Fruit fly (Drosophila melanogaster): Measurements from ENCODE around the gene Ssk.

Gene Ssk

dm6 chr3L:20187885-20188570 is at the start of gene Ssk:
Gene Ssk (plus strand): TSS chr3L:20188522.
- peak; percentile 22 for TF ChIP-seq CG17801 (GFP tag; optimal IDR thresholded peaks at IDR 0.05; ENCODE audit: partially characterized antibody)

- TF ChIP-seq CG17801 (GFP tag; optimal IDR thresholded peaks at IDR 0.05; ENCODE audit: partially characterized antibody): peak; percentile 92
Measured at dm6 chr3L:20140589-20141207, 47.6 kb upstream of the Ssk start, which contains the start of gene CG7328. Gene CG7328 (minus strand): TSS chr3L:20140607.

DNA sequence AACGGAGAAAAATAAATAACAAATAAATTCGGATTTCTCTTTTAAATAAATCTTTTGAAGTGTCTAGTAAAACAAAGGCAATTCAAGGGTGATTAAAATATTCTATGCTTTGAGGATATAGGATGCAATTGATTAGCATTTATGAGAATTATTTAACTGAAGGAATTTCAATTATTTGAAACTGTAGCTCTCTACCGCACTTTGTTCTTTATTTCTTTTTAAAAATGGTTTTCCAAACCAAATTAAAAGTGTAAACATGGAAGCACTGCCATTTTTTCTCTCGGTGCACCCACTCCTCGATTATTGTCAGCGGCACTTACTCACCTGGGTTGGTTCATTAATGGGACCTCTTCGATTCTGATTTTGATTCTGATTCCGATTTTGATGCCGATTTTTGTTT is 20.2 kb upstream of the Ssk start:
- TF ChIP-seq CG17801 (GFP tag; optimal IDR thresholded peaks at IDR 0.05; ENCODE audit: partially characterized antibody): no peak

DNA sequence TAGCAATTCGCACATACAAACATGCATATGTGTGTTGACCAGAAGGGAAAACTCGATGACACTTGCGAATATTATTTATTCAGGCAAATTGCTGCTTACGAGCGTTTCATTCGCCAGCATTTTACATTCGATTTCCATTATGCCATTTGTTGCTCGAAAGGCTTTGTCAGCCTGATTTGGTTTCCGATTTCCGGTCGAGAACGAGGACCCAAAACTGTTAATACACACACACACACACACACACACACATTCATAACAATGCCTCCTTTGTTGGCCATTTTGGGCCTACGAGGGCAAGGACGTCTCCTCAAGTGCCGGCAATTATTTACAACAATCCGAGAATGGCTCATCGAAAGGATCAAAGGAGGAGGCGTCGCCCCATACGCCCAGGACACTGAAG is 10.6 kb upstream of the Ssk start:
- TF ChIP-seq CG17801 (GFP tag; optimal IDR thresholded peaks at IDR 0.05; ENCODE audit: partially characterized antibody): no peak

dm6 chr3L:20178101-20178500 is 10.2 kb upstream of the Ssk start:
- TF ChIP-seq CG17801 (GFP tag; optimal IDR thresholded peaks at IDR 0.05; ENCODE audit: partially characterized antibody): no peak

DNA sequence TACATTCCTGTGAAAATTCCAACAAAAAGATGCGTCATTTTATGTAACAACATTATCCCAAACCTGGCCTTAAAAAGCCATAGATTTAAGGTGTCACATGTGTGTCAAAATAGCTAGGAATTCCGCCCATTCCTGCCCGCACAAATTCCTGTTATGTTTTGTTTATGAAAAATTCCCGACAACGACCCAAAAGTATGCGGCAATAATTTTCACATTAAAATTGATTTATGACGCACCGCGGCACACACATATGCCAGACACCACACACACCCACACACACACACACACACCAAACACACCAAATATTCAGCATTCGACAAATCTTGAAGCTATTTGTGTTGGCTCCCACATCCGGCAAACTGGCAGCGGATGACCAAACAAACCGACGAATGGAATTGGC is 5.5 kb upstream of the Ssk start:
- TF ChIP-seq CG17801 (GFP tag; optimal IDR thresholded peaks at IDR 0.05; ENCODE audit: partially characterized antibody): no peak

DNA sequence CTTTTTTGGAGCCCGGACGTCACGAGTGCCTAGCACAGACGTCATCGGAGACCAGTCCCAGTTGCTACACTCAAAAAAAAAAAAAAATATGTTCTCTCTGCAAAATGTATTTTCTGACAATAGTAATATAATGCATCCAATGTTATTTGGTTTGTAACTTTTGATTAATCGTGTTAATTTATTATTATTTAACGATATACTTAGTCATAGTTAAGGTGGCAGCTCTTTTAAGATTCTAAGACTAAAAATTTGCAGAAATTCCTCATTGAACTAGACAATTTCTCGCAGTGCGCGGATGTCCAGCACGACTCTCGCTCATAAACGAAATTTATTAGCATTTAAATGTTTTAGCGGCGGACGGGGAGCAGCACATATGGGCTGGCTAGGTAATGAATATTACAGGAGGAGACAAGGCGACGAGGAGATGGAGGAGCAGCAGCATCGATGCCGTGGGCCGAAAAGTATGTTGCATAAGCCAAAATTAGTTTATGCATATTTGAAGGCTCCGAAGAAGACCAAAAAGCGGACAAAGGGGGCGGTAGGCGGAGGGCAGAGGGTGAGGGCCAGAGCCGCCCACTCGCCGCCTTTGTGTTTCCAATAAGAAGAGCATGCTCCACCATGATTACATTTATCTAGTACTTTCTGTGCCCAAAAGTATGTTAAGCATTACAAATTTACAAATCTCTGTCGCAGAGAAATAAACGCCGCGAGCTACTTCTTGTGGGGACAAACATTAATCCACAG is 4.8 kb upstream of the Ssk start:
- TF ChIP-seq CG17801 (GFP tag; optimal IDR thresholded peaks at IDR 0.05; ENCODE audit: partially characterized antibody): no peak

dm6 chr3L:20185206-20185868 is 3.0 kb upstream of the Ssk start:
- no peak for TF ChIP-seq CG17801 (GFP tag; optimal IDR thresholded peaks at IDR 0.05; ENCODE audit: partially characterized antibody)

dm6 chr3L:20185886-20186285 is 2.4 kb upstream of the Ssk start:
- no peak for TF ChIP-seq CG17801 (GFP tag; optimal IDR thresholded peaks at IDR 0.05; ENCODE audit: partially characterized antibody)

DNA sequence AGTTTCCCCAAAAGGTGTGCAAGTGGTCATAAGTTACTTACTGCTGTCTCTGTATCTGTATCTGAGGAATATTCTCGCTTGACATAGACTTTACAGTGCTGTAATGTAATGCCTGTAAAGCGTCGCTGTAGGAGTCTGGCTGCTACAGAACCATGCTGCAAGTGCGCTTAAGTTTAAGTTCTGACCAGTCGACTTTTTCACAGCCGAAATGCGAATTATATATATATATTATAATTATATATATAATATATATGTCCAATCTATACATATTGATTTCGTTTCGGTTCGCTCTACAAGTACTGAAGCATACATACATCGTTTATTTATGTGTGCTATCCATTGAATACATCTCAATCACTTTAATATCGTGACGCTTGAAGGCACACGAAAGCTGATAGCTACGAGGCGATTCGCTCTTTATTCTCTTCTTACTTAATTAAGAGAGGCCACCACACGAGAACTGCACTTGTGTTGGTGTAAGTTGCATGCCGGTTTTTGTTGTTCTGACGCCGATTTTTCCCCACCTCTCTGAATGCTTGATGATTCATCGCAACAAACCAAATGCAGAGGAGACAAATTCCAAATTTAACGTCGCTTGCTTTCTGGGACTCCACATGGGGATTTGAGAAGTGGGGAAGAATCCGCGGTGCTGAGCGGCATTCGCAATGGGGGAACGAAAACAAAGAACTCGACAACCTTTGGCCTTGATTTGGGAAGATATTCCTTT is 1.9 kb upstream of the Ssk start:
- TF ChIP-seq CG17801 (GFP tag; optimal IDR thresholded peaks at IDR 0.05; ENCODE audit: partially characterized antibody): no peak

- TF ChIP-seq CG17801 (GFP tag; optimal IDR thresholded peaks at IDR 0.05; ENCODE audit: partially characterized antibody): no peak
Measured at dm6 chr3L:20191848-20192247, 3.5 kb downstream of the Ssk start.

dm6 chr3L:20192872-20193747 is 4.8 kb downstream of the Ssk start:
- no peak for TF ChIP-seq CG17801 (GFP tag; optimal IDR thresholded peaks at IDR 0.05; ENCODE audit: partially characterized antibody)

DNA sequence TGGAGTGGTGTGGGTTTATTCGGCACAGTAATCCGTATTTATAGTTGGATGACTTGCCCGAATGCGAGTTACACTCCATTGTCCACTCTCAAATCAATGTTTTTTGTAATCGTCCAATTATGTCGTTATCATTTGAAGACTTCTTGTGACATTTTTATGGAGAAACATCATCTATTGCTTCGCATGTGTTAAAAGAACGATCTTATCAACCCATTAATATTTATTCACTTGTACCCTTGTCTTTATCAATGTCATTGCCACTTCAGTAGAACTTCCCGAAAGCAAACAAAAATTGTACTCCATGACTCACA is 5.4 kb downstream of the Ssk start:
- no peak for TF ChIP-seq CG17801 (GFP tag; optimal IDR thresholded peaks at IDR 0.05; ENCODE audit: partially characterized antibody)

DNA sequence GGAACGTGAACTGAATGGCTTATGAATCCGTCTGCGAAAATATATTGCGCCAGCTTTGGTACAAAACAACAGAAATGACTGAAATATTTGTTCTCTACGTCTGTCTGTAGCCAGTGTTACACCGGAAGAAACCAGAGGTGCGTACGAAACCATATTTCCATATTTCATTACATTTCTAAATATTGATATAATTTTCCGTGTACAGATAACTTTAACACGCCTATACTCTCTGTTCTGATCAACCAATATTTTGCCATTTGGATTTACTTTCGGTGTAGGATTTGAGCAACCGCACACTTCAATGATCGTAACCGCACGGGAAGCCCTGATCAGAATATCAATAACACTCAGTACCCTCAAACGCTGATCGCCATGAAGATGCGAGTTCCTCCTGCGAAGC is 6.4 kb downstream of the Ssk start:
- TF ChIP-seq CG17801 (GFP tag; optimal IDR thresholded peaks at IDR 0.05; ENCODE audit: partially characterized antibody): no peak
